Comparison of ENCODE assay signal across 5 fruit fly cellular contexts in genomic region chr2L:4080768-4081167, dm6.
TF ChIP-seq lines count a peak whose summit lies in the region.

No protein-coding gene starts in this region.

- no peak for TF ChIP-seq CTCF in whole organism, embryonic (GFP tag; optimal IDR thresholded peaks at IDR 0.05; lab: Kevin White, UChicago)

TF ChIP-seq in whole organism, adult, 20 proteins besides CTCF, POLR2A, EP300 and RAD21:
- TF ChIP-seq Hr96 (GFP tag; optimal IDR thresholded peaks at IDR 0.05; lab: Kevin White, UChicago) (no peak), Mnt (GFP tag; optimal IDR thresholded peaks at IDR 0.05; lab: Kevin White, UChicago) (no peak), pad (GFP tag; optimal IDR thresholded peaks at IDR 0.05; lab: Kevin White, UChicago) (no peak), CG7101 (tag; optimal IDR thresholded peaks at IDR 0.05; lab: Kevin White, UChicago) (peak; percentile 16), toe (GFP tag; optimal IDR thresholded peaks at IDR 0.05; lab: Kevin White, UChicago) (no peak), cnc (optimal IDR thresholded peaks at IDR 0.05; lab: Kevin White, UChicago) (no peak), CG5204 (GFP tag; optimal IDR thresholded peaks at IDR 0.05; lab: Kevin White, UChicago) (peak; percentile 65), CG1620 (GFP tag; optimal IDR thresholded peaks at IDR 0.05; lab: Kevin White, UChicago) (no peak), tj (GFP tag; optimal IDR thresholded peaks at IDR 0.05; lab: Kevin White, UChicago) (no peak), kay (GFP tag; lab: Kevin White, UChicago; ENCODE audit: borderline replicate concordance) (no peak), bab1 (GFP tag; optimal IDR thresholded peaks at IDR 0.05; lab: Kevin White, UChicago) (no peak), Clk (GFP tag; optimal IDR thresholded peaks at IDR 0.05; lab: Kevin White, UChicago) (no peak), CG14711 (tag; optimal IDR thresholded peaks at IDR 0.05; lab: Kevin White, UChicago) (no peak), ovo (GFP tag; optimal IDR thresholded peaks at IDR 0.05; lab: Kevin White, UChicago) (peak; percentile 11), CG7045 (GFP tag; optimal IDR thresholded peaks at IDR 0.05; lab: Kevin White, UChicago) (peak; percentile 21), CG33017 (tag; optimal IDR thresholded peaks at IDR 0.05; lab: Kevin White, UChicago) (peak; percentile 45)

TF ChIP-seq in whole organism, embryonic, 481 proteins besides CTCF, POLR2A, EP300 and RAD21 (continues in another document):
- TF ChIP-seq wdn (GFP tag; IDR thresholded peaks at IDR 0.05; lab: Robert Waterston, UW) (peak; percentile 47; the same call in 1 of the 2 replicates), CG13624 (GFP tag; optimal IDR thresholded peaks at IDR 0.05; lab: Kevin White, UChicago) (peak; percentile 73), dmrt99B (tag; optimal IDR thresholded peaks at IDR 0.05; lab: Kevin White, UChicago) (peak; percentile 80), CG6689 (GFP tag; IDR thresholded peaks at IDR 0.05; lab: Robert Waterston, UW) (peak; percentile 81), bbx (GFP tag; IDR thresholded peaks at IDR 0.05; lab: Robert Waterston, UW; ENCODE audit: partially characterized antibody) (no peak), CG11093 (GFP tag; IDR thresholded peaks at IDR 0.05; lab: Robert Waterston, UW) (peak; percentile 62; the same call in 2 of the 3 replicates), sqz (GFP tag; optimal IDR thresholded peaks at IDR 0.05; lab: Kevin White, UChicago) (no peak), Deaf1 (tag; optimal IDR thresholded peaks at IDR 0.05; lab: Kevin White, UChicago) (peak; percentile 6), Opbp (GFP tag; IDR thresholded peaks at IDR 0.05; lab: Robert Waterston, UW; ENCODE audit: partially characterized antibody) (no peak), CG7963 (GFP tag; IDR thresholded peaks at IDR 0.05; lab: Robert Waterston, UW; ENCODE audit: partially characterized antibody) (no peak), tio (GFP tag; optimal IDR thresholded peaks at IDR 0.05; lab: Kevin White, UChicago) (peak; percentile 84), CG2116 (GFP tag; optimal IDR thresholded peaks at IDR 0.05; lab: Kevin White, UChicago) (peak; percentile 29), CG32767 (GFP tag; IDR thresholded peaks at IDR 0.05; lab: Robert Waterston, UW) (peak; percentile 59; the same call in 1 of the 2 replicates), nom (GFP tag; optimal IDR thresholded peaks at IDR 0.05; lab: Kevin White, UChicago) (no peak), H2.0 (GFP tag; IDR thresholded peaks at IDR 0.05; lab: Robert Waterston, UW) (peak; percentile 80), Doc2 (GFP tag; IDR thresholded peaks at IDR 0.05; lab: Robert Waterston, UW) (peak; percentile 70), CG10979 (tag; optimal IDR thresholded peaks at IDR 0.05; lab: Kevin White, UChicago) (peak; percentile 58), Usf (GFP tag; optimal IDR thresholded peaks at IDR 0.05; lab: Kevin White, UChicago) (no peak)

TF ChIP-seq in whole organism, prepupa, 60 proteins besides CTCF, POLR2A, EP300 and RAD21 (continues in another document):
- peak; percentile 16 for TF ChIP-seq svp (GFP tag; lab: Kevin White, UChicago)
- no peak for TF ChIP-seq achi (GFP tag; optimal IDR thresholded peaks at IDR 0.05; lab: Kevin White, UChicago)
- peak; percentile 52; the same call in 1 of the 2 replicates for TF ChIP-seq Gug (GFP tag; IDR thresholded peaks at IDR 0.05; lab: Robert Waterston, UW)
- TF ChIP-seq eg (GFP tag; IDR thresholded peaks at IDR 0.05; lab: Robert Waterston, UW): peak; percentile 74
- TF ChIP-seq CG15336 (GFP tag; IDR thresholded peaks at IDR 0.05; lab: Robert Waterston, UW): peak; percentile 66
- TF ChIP-seq CG16779 (tag; optimal IDR thresholded peaks at IDR 0.05; lab: Kevin White, UChicago): no peak
- TF ChIP-seq esn (GFP tag; optimal IDR thresholded peaks at IDR 0.05; lab: Kevin White, UChicago): peak; percentile 10
- no peak for TF ChIP-seq ss (GFP tag; optimal IDR thresholded peaks at IDR 0.05; lab: Kevin White, UChicago)
- peak; percentile 49; the same call in 1 of the 2 replicates for TF ChIP-seq CG11294 (GFP tag; IDR thresholded peaks at IDR 0.05; lab: Robert Waterston, UW)
- no peak for TF ChIP-seq Ets21C (GFP tag; optimal IDR thresholded peaks at IDR 0.05; lab: Kevin White, UChicago)
- TF ChIP-seq CG6808 (GFP tag; optimal IDR thresholded peaks at IDR 0.05; lab: Kevin White, UChicago): no peak
- TF ChIP-seq salr (GFP tag; optimal IDR thresholded peaks at IDR 0.05; lab: Kevin White, UChicago): no peak
- no peak for TF ChIP-seq CG9139 (GFP tag; optimal IDR thresholded peaks at IDR 0.05; lab: Kevin White, UChicago)
- no peak for TF ChIP-seq vri (GFP tag; optimal IDR thresholded peaks at IDR 0.05; lab: Kevin White, UChicago)
- no peak for TF ChIP-seq Hr38 (GFP tag; optimal IDR thresholded peaks at IDR 0.05; lab: Kevin White, UChicago)
- TF ChIP-seq Sox14 (GFP tag; optimal IDR thresholded peaks at IDR 0.05; lab: Kevin White, UChicago): peak; percentile 52
- TF ChIP-seq Sox102F (GFP tag; optimal IDR thresholded peaks at IDR 0.05; lab: Kevin White, UChicago): no peak
- TF ChIP-seq Eip93F (GFP tag; optimal IDR thresholded peaks at IDR 0.05; lab: Kevin White, UChicago): no peak
- TF ChIP-seq CG4318 (GFP tag; optimal IDR thresholded peaks at IDR 0.05; lab: Kevin White, UChicago): no peak
- no peak for TF ChIP-seq net (GFP tag; optimal IDR thresholded peaks at IDR 0.05; lab: Kevin White, UChicago)
- no peak for TF ChIP-seq fd85E (GFP tag; optimal IDR thresholded peaks at IDR 0.05; lab: Kevin White, UChicago)

TF ChIP-seq in whole organism, pupa, 21 proteins besides CTCF, POLR2A, EP300 and RAD21:
- no peak for TF ChIP-seq EcR (GFP tag; optimal IDR thresholded peaks at IDR 0.05; lab: Kevin White, UChicago)
- TF ChIP-seq CG8301 (tag; optimal IDR thresholded peaks at IDR 0.05; lab: Kevin White, UChicago): peak; percentile 7
- TF ChIP-seq Pif1B (GFP tag; optimal IDR thresholded peaks at IDR 0.05; lab: Kevin White, UChicago): no peak
- TF ChIP-seq CG12605 (GFP tag; IDR thresholded peaks at IDR 0.05; lab: Robert Waterston, UW): peak; percentile 63
- no peak for TF ChIP-seq CG10348 (GFP tag; IDR thresholded peaks at IDR 0.05; lab: Robert Waterston, UW)
- TF ChIP-seq CG17806 (tag; optimal IDR thresholded peaks at IDR 0.05; lab: Kevin White, UChicago): no peak
- no peak for TF ChIP-seq Pif1A (GFP tag; optimal IDR thresholded peaks at IDR 0.05; lab: Kevin White, UChicago)
- TF ChIP-seq Snoo (tag; optimal IDR thresholded peaks at IDR 0.05; lab: Kevin White, UChicago): no peak
- TF ChIP-seq CG9948 (tag; optimal IDR thresholded peaks at IDR 0.05; lab: Kevin White, UChicago): peak; percentile 0
- TF ChIP-seq CG15710 (tag; optimal IDR thresholded peaks at IDR 0.05; lab: Kevin White, UChicago): peak; percentile 5
- TF ChIP-seq Ets98B (GFP tag; IDR thresholded peaks at IDR 0.05; lab: Robert Waterston, UW): peak; percentile 46
- peak; percentile 65; the same call in 1 of the 3 replicates for TF ChIP-seq CG4496 (GFP tag; IDR thresholded peaks at IDR 0.05; lab: Robert Waterston, UW)
- TF ChIP-seq CG32121 (GFP tag; IDR thresholded peaks at IDR 0.05; lab: Robert Waterston, UW): peak; percentile 75
- peak; percentile 33 for TF ChIP-seq CG14655 (GFP tag; optimal IDR thresholded peaks at IDR 0.05; lab: Kevin White, UChicago)
- 0 out of 2 replicates have a peak, but pooled peaks have one; percentile 24 for TF ChIP-seq rn (GFP tag; IDR thresholded peaks at IDR 0.05; lab: Robert Waterston, UW)
- peak; percentile 81 for TF ChIP-seq fd96Ca (GFP tag; IDR thresholded peaks at IDR 0.05; lab: Robert Waterston, UW)
- no peak for TF ChIP-seq CG34367 (tag; optimal IDR thresholded peaks at IDR 0.05; lab: Kevin White, UChicago)

TF ChIP-seq in whole organism, wandering third instar larva, 38 proteins besides CTCF, POLR2A, EP300 and RAD21:
- TF ChIP-seq Dif (GFP tag; optimal IDR thresholded peaks at IDR 0.05; lab: Kevin White, UChicago; ENCODE audit: partially characterized antibody) (no peak), sv (GFP tag; optimal IDR thresholded peaks at IDR 0.05; lab: Kevin White, UChicago) (peak; percentile 28), ey (GFP tag; optimal IDR thresholded peaks at IDR 0.05; lab: Kevin White, UChicago) (peak; percentile 27), woc (GFP tag; optimal IDR thresholded peaks at IDR 0.05; lab: Kevin White, UChicago) (no peak)
